Fruit fly (Drosophila melanogaster): Measurements from ENCODE around the gene CG14551.

Gene CG14551

DNA sequence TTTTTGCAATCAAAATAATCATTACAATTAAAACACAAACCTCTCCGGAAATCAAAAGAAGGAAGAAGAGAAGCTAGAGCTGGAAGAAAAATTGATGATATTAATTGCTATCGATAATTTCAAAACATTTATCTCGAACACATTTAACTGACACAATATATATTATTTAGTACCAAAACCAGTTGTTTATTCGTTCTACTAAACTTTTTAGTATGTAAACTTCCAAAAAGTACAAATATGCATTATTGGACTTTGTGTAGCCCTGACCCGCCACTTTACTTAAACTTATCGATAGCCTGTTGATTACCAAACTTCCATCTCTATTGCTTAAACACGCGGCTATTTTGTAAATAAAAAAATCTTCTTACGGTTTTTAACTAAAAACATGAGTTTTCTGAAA is 3.6 kb downstream of the CG14551 start, which contains the start of the genes RpL34a and Trmt61 (continued):
- peak; percentile 84 for TF ChIP-seq salm (tag; optimal IDR thresholded peaks at IDR 0.05)
- peak; percentile 75 for TF ChIP-seq CHES-1-like (GFP tag; optimal IDR thresholded peaks at IDR 0.05)
- no peak for TF ChIP-seq CG8765 (GFP tag; IDR thresholded peaks at IDR 0.05)
- TF ChIP-seq CG15514 (GFP tag; optimal IDR thresholded peaks at IDR 0.05), result peak; percentile 91
- TF ChIP-seq CG18011 (GFP tag; optimal IDR thresholded peaks at IDR 0.05), result peak; percentile 74
- TF ChIP-seq zen (tag; optimal IDR thresholded peaks at IDR 0.05), result peak; percentile 85
- no peak for TF ChIP-seq dimm (GFP tag; IDR thresholded peaks at IDR 0.05)
- no peak for TF ChIP-seq usp (GFP tag; optimal IDR thresholded peaks at IDR 0.05)
- TF ChIP-seq bcd (GFP tag; optimal IDR thresholded peaks at IDR 0.05), result peak; percentile 91
- peak; percentile 86 for TF ChIP-seq gsb-n (tag; optimal IDR thresholded peaks at IDR 0.05)
- TF ChIP-seq CG7928 (GFP tag; optimal IDR thresholded peaks at IDR 0.05), result peak; percentile 96
- peak; percentile 77 for TF ChIP-seq CG9932 (GFP tag; IDR thresholded peaks at IDR 0.05)
- peak; percentile 92 for TF ChIP-seq CG31441 (GFP tag; IDR thresholded peaks at IDR 0.05)
- TF ChIP-seq twi (tag; optimal IDR thresholded peaks at IDR 0.05), result no peak
- TF ChIP-seq B-H1 (GFP tag; IDR thresholded peaks at IDR 0.05), result peak; percentile 62; the same call in 2 of the 3 replicates
- 0 out of 2 replicates have a peak, but pooled peaks have one; percentile 30 for TF ChIP-seq aop (GFP tag; IDR thresholded peaks at IDR 0.05)
- TF ChIP-seq exex (tag; optimal IDR thresholded peaks at IDR 0.05), result peak; percentile 83
- TF ChIP-seq Adf1 (GFP tag; IDR thresholded peaks at IDR 0.05), result peak; percentile 44; the same call in 1 of the 2 replicates
- peak; percentile 84 for TF ChIP-seq CG11695 (GFP tag; IDR thresholded peaks at IDR 0.05)
- TF ChIP-seq ind (GFP tag; optimal IDR thresholded peaks at IDR 0.05), result peak; percentile 60
- peak; percentile 59 for TF ChIP-seq NC2α (GFP tag; optimal IDR thresholded peaks at IDR 0.05)
- peak; percentile 94 for TF ChIP-seq CG10543 (GFP tag; optimal IDR thresholded peaks at IDR 0.05)
- 0 out of 3 replicates have a peak, but pooled peaks have one; percentile 39 for TF ChIP-seq sr (GFP tag; IDR thresholded peaks at IDR 0.05)
- TF ChIP-seq crp (GFP tag; optimal IDR thresholded peaks at IDR 0.05), result peak in 1 of 2 experiments; percentile 64
- peak; percentile 56 for TF ChIP-seq CG7745 (tag; optimal IDR thresholded peaks at IDR 0.05)
- TF ChIP-seq lab (GFP tag; optimal IDR thresholded peaks at IDR 0.05), result peak; percentile 95
- peak; percentile 95 for TF ChIP-seq CG1233 (GFP tag; optimal IDR thresholded peaks at IDR 0.05)
- no peak for TF ChIP-seq prd (optimal IDR thresholded peaks at IDR 0.05)
- TF ChIP-seq prd (GFP tag; IDR thresholded peaks at IDR 0.05), result peak; percentile 68
- TF ChIP-seq CG14860 (GFP tag; IDR thresholded peaks at IDR 0.05; ENCODE audit: partially characterized antibody), result peak; percentile 69; the same call in 2 of the 3 replicates
- peak in 1 of 2 experiments; percentile 82 for TF ChIP-seq insv (GFP tag; optimal IDR thresholded peaks at IDR 0.05)
- peak; percentile 84 for TF ChIP-seq Atf6 (GFP tag; IDR thresholded peaks at IDR 0.05)
- TF ChIP-seq CG2678 (tag; optimal IDR thresholded peaks at IDR 0.05), result peak; percentile 85
- TF ChIP-seq pum (GFP tag; optimal IDR thresholded peaks at IDR 0.05), result peak; percentile 69
- TF ChIP-seq CG13123 (GFP tag; optimal IDR thresholded peaks at IDR 0.05), result peak; percentile 61
- TF ChIP-seq Oli (tag; optimal IDR thresholded peaks at IDR 0.05), result peak; percentile 75
- peak; percentile 68 to 85 for TF ChIP-seq dpn (GFP tag; optimal IDR thresholded peaks at IDR 0.05)
- TF ChIP-seq CG17186 (GFP tag; optimal IDR thresholded peaks at IDR 0.05), result peak; percentile 82
- TF ChIP-seq h (optimal IDR thresholded peaks at IDR 0.05), result no peak
- peak; percentile 90 for TF ChIP-seq CG2712 (tag; optimal IDR thresholded peaks at IDR 0.05)
- TF ChIP-seq CG34376 (GFP tag; optimal IDR thresholded peaks at IDR 0.05), result peak; percentile 97
- TF ChIP-seq CG12942 (GFP tag; optimal IDR thresholded peaks at IDR 0.05), result peak; percentile 67
- TF ChIP-seq cad (GFP tag; optimal IDR thresholded peaks at IDR 0.05), result no peak
- TF ChIP-seq grn (GFP tag; optimal IDR thresholded peaks at IDR 0.05), result peak; percentile 54
- TF ChIP-seq Ada2b (GFP tag; IDR thresholded peaks at IDR 0.05), result peak; percentile 56
- peak; percentile 75 for TF ChIP-seq vfl (GFP tag; optimal IDR thresholded peaks at IDR 0.05)
- peak; percentile 96 for TF ChIP-seq CG6765 (GFP tag; optimal IDR thresholded peaks at IDR 0.05)
- no peak for TF ChIP-seq CG14965 (GFP tag; optimal IDR thresholded peaks at IDR 0.05; ENCODE audit: borderline replicate concordance)
- TF ChIP-seq Lpt (GFP tag; optimal IDR thresholded peaks at IDR 0.05), result no peak
- TF ChIP-seq lilli (GFP tag; optimal IDR thresholded peaks at IDR 0.05), result peak; percentile 79
- peak; percentile 93 for TF ChIP-seq CG17361 (GFP tag; IDR thresholded peaks at IDR 0.05)

All from whole organism, embryonic.